Worm (Caenorhabditis elegans): ENCODE results near the gene ZK829.3.

DNA sequence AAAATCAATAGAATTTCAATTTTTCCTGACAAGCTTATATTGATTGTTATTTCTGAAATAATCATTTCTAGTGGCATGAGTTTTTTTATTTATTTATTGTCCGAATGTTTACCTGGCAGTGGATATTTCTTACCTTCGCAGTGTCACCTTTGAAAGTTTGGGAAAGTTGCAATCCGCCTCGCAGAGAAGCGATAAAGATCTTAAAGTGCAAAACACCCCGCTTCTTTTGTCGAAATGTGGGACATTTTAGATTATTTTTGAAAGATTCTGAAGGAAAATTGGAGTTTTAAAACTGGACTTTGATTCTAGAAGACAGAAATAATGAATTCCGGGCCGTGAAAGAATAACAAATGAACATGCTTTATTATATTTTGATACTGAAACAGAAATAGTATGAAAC, 36.8 kb downstream of the ZK829.3 start:
- TF ChIP-seq ceh-13 (GFP tag; optimal IDR thresholded peaks at IDR 0.05) = no peak
- TF ChIP-seq hmbx-1 (tag; optimal IDR thresholded peaks at IDR 0.05) = no peak
- no peak for TF ChIP-seq ama-1 (optimal IDR thresholded peaks at IDR 0.05)
- no peak for TF ChIP-seq B0310.2 (tag; optimal IDR thresholded peaks at IDR 0.05)
- no peak for TF ChIP-seq sea-1 (GFP tag; conservative IDR thresholded peaks at IDR 0.05)
